Worm (Caenorhabditis elegans) whole organism, L3 larva: ENCODE measurements around the gene dmsr-3.
A peak's percentile ranks its signal among the peaks of the same experiment; 100 is the strongest.

ENCODE experiments used
- R02D3.7 ChIP-seq: fragments of 150-350 bp; optimal IDR thresholded peaks from 2 replicates; lab custom pipeline; 2014; ENCODE audit warnings: missing biosample characterization, missing genetic modification characterization
- aly-2 ChIP-seq: fragments of 150-350 bp; optimal IDR thresholded peaks from 2 replicates; lab custom pipeline; 2014; ENCODE audit warnings: missing biosample characterization, missing genetic modification characterization
- ama-1 ChIP-seq: fragments of 150-350 bp; optimal IDR thresholded peaks from 2 replicates; lab custom pipeline; 2018
- ceh-16 ChIP-seq: sonication (generic microtip); optimal IDR thresholded peaks from 2 replicates; lab custom pipeline; 2017; ENCODE audit warnings: missing biosample characterization, missing genetic modification characterization
- ceh-28 ChIP-seq: fragments of 150-350 bp; optimal IDR thresholded peaks from 2 replicates; lab custom pipeline; 2014; ENCODE audit warnings: missing biosample characterization, missing genetic modification reagents, missing genetic modification characterization
- ceh-82 ChIP-seq: fragments of 150-350 bp; optimal IDR thresholded peaks from 2 replicates; lab custom pipeline; 2014; ENCODE audit warnings: missing biosample characterization, missing genetic modification characterization
- ceh-9 ChIP-seq: sonication (generic microtip); optimal IDR thresholded peaks from 2 replicates; lab custom pipeline; 2018; ENCODE audit warnings: missing biosample characterization, missing genetic modification characterization
- daf-12 ChIP-seq: fragments of 150-350 bp; optimal IDR thresholded peaks from 2 replicates; lab custom pipeline; 2014; ENCODE audit warnings: missing biosample characterization, missing genetic modification reagents, missing genetic modification characterization
- egl-27 ChIP-seq: sonication (generic microtip); optimal IDR thresholded peaks from 4 replicates; lab custom pipeline; 2017; ENCODE audit warnings: missing biosample characterization, missing genetic modification reagents, missing genetic modification characterization
- egl-5 ChIP-seq: fragments of 150-350 bp; optimal IDR thresholded peaks from 2 replicates; lab custom pipeline; 2017; ENCODE audit warnings: missing biosample characterization, missing genetic modification reagents, missing genetic modification characterization, inconsistent platforms
- elt-1 ChIP-seq: fragments of 150-350 bp; optimal IDR thresholded peaks from 2 replicates; lab custom pipeline; 2014; ENCODE audit warnings: missing biosample characterization, missing genetic modification characterization
- elt-2 ChIP-seq: sonication (generic microtip); optimal IDR thresholded peaks from 2 replicates; lab custom pipeline; 2016; ENCODE audit warnings: missing genetic modification reagents, mild to moderate bottlenecking, missing genetic modification characterization, missing compliant biosample characterization
- elt-3 ChIP-seq, 3 experiments: fragments of 150-350 bp in 1 of 3; sonication (generic microtip) in 2 of 3; optimal IDR thresholded peaks; 2 replicates in 2 of 3; 4 replicates in 1 of 3; lab custom pipeline; 2014 to 2017; ENCODE audit warnings: missing biosample characterization in 3 of 3, missing genetic modification characterization in 3 of 3
- eor-1 ChIP-seq, 2 experiments: fragments of 150-350 bp; optimal IDR thresholded peaks; 2 replicates each; lab custom pipeline; 2014 to 2018; ENCODE audit warnings: missing biosample characterization in 2 of 2, missing genetic modification characterization in 2 of 2
- fkh-2 ChIP-seq: fragments of 150-350 bp; optimal IDR thresholded peaks from 2 replicates; lab custom pipeline; 2014; ENCODE audit warnings: missing biosample characterization, missing genetic modification reagents, missing genetic modification characterization
- fos-1 ChIP-seq: fragments of 150-350 bp; optimal IDR thresholded peaks from 2 replicates; lab custom pipeline; 2014; ENCODE audit warnings: missing biosample characterization, missing genetic modification characterization
- hmg-11 ChIP-seq: sonication (generic microtip); optimal IDR thresholded peaks from 2 replicates; lab custom pipeline; 2016; ENCODE audit warnings: missing genetic modification characterization, missing compliant biosample characterization
- jun-1 ChIP-seq: fragments of 150-350 bp; optimal IDR thresholded peaks from 2 replicates; lab custom pipeline; 2014; ENCODE audit warnings: missing biosample characterization, missing genetic modification reagents, missing genetic modification characterization
- lin-15B ChIP-seq: fragments of 150-350 bp; optimal IDR thresholded peaks from 2 replicates; lab custom pipeline; 2014; ENCODE audit warnings: missing biosample characterization, missing genetic modification characterization
- lin-39 ChIP-seq: fragments of 150-350 bp; optimal IDR thresholded peaks from 2 replicates; lab custom pipeline; 2018; ENCODE audit warnings: missing biosample characterization, missing genetic modification reagents, missing genetic modification characterization
- lsy-12 ChIP-seq: sonication (generic microtip); optimal IDR thresholded peaks from 2 replicates; lab custom pipeline; 2016; ENCODE audit warnings: mild to moderate bottlenecking, missing genetic modification characterization, missing compliant biosample characterization
- mdl-1 ChIP-seq: fragments of 150-350 bp; optimal IDR thresholded peaks from 2 replicates; lab custom pipeline; 2014; ENCODE audit warnings: missing biosample characterization, missing genetic modification characterization
- mml-1 ChIP-seq: fragments of 150-350 bp; sonication (generic microtip); optimal IDR thresholded peaks from 3 replicates; lab custom pipeline; 2014; ENCODE audit warnings: missing biosample characterization, missing genetic modification characterization
- nfya-1 ChIP-seq: sonication (generic microtip); optimal IDR thresholded peaks from 2 replicates; lab custom pipeline; 2017; ENCODE audit warnings: missing genetic modification characterization, mild to moderate bottlenecking, missing compliant biosample characterization, antibody characterized with exemption, moderate library complexity; ENCODE audit not compliant: insufficient read depth
- nhr-12 ChIP-seq: fragments of 150-350 bp; optimal IDR thresholded peaks from 2 replicates; lab custom pipeline; 2014; ENCODE audit warnings: missing biosample characterization, missing genetic modification characterization
- nhr-23 ChIP-seq: fragments of 150-350 bp; optimal IDR thresholded peaks from 2 replicates; lab custom pipeline; 2014; ENCODE audit warnings: missing biosample characterization, missing genetic modification reagents, missing genetic modification characterization
- nhr-237 ChIP-seq: fragments of 150-350 bp; optimal IDR thresholded peaks from 2 replicates; lab custom pipeline; 2014; ENCODE audit warnings: missing biosample characterization, missing genetic modification characterization
- nhr-43 ChIP-seq: sonication (generic microtip); optimal IDR thresholded peaks from 2 replicates; lab custom pipeline; 2016; ENCODE audit warnings: mild to moderate bottlenecking, missing genetic modification characterization, missing compliant biosample characterization; ENCODE audit not compliant: poor library complexity, severe bottlenecking
- nhr-67 ChIP-seq: fragments of 150-350 bp; optimal IDR thresholded peaks from 2 replicates; lab custom pipeline; 2014; ENCODE audit warnings: missing biosample characterization, missing genetic modification characterization
- nhr-76 ChIP-seq: fragments of 150-350 bp; sonication (generic microtip); optimal IDR thresholded peaks from 5 replicates; lab custom pipeline; 2014; ENCODE audit warnings: missing biosample characterization, missing genetic modification characterization
- nhr-77 ChIP-seq: fragments of 150-350 bp; optimal IDR thresholded peaks from 2 replicates; lab custom pipeline; 2014; ENCODE audit warnings: missing biosample characterization, missing genetic modification characterization
- pha-4 ChIP-seq: fragments of 150-350 bp; optimal IDR thresholded peaks from 2 replicates; lab custom pipeline; 2014; ENCODE audit warnings: missing biosample characterization, missing genetic modification reagents, missing genetic modification characterization
- pqm-1 ChIP-seq: fragments of 150-350 bp; optimal IDR thresholded peaks from 2 replicates; lab custom pipeline; 2017; ENCODE audit warnings: missing biosample characterization, missing genetic modification characterization, inconsistent platforms
- skn-1 ChIP-seq: fragments of 150-350 bp; optimal IDR thresholded peaks from 2 replicates; lab custom pipeline; 2014; ENCODE audit warnings: missing biosample characterization, missing genetic modification characterization
- snpc-4 ChIP-seq: fragments of 150-350 bp; optimal IDR thresholded peaks from 2 replicates; lab custom pipeline; 2014; ENCODE audit warnings: missing biosample characterization, missing genetic modification characterization
- tbx-2 ChIP-seq: sonication (generic microtip); optimal IDR thresholded peaks from 2 replicates; lab custom pipeline; 2016; ENCODE audit warnings: mild to moderate bottlenecking, missing genetic modification characterization, missing compliant biosample characterization
- unc-39 ChIP-seq: sonication (generic microtip); optimal IDR thresholded peaks from 4 replicates; lab custom pipeline; 2017; ENCODE audit warnings: missing biosample characterization, missing genetic modification characterization
- unc-62 ChIP-seq: fragments of 150-350 bp; sonication (generic microtip); optimal IDR thresholded peaks from 4 replicates; lab custom pipeline; 2014; ENCODE audit warnings: missing biosample characterization, missing genetic modification reagents, missing genetic modification characterization
- zag-1 ChIP-seq: fragments of 150-350 bp; optimal IDR thresholded peaks from 2 replicates; lab custom pipeline; 2014; ENCODE audit warnings: missing biosample characterization, missing genetic modification characterization
- ztf-11 ChIP-seq: fragments of 150-350 bp; optimal IDR thresholded peaks from 2 replicates; lab custom pipeline; 2014; ENCODE audit warnings: missing biosample characterization, missing genetic modification characterization

Gene dmsr-3

ce11 chrII:13299166-13299805 lies 56.7 kb downstream of the dmsr-3 start:
- peak; percentile 97 for TF ChIP-seq elt-2 (tag; lab: Kevin White, UChicago)
- TF ChIP-seq nhr-12 (tag; lab: Kevin White, UChicago): no peak
- no peak for TF ChIP-seq elt-3 (tag; optimal IDR thresholded peaks at IDR 0.05; lab: Kevin White, UChicago)
- TF ChIP-seq pqm-1 (tag; lab: Kevin White, UChicago): peak; percentile 91
- no peak for TF ChIP-seq lin-15B (tag; lab: Kevin White, UChicago)
- peak; percentile 59 for TF ChIP-seq pha-4
- TF ChIP-seq mml-1 (tag; lab: Kevin White, UChicago): no peak
- TF ChIP-seq nfya-1 (tag; lab: Kevin White, UChicago): peak; percentile 2
- TF ChIP-seq jun-1 (tag; lab: Kevin White, UChicago): peak; percentile 25

ce11 chrII:13298534-13298933 lies 57.5 kb downstream of the dmsr-3 start:
- TF ChIP-seq elt-2 (tag; lab: Kevin White, UChicago) (peak; percentile 99), mdl-1 (tag; lab: Kevin White, UChicago) (no peak), zag-1 (tag; lab: Kevin White, UChicago) (no peak), unc-39 (tag; lab: Kevin White, UChicago) (no peak), skn-1 (peak; percentile 62), tbx-2 (no peak), nhr-77 (tag; lab: Kevin White, UChicago) (no peak), nhr-43 (tag; lab: Kevin White, UChicago) (no peak), nhr-67 (tag; lab: Kevin White, UChicago) (no peak), eor-1 (tag; optimal IDR thresholded peaks at IDR 0.05; lab: Kevin White, UChicago) (no peak), lsy-12 (no peak), snpc-4 (peak; percentile 15), nhr-76 (no peak), daf-12 (tag; lab: Kevin White, UChicago) (no peak), pha-4 (peak; percentile 38), lin-39 (no peak), ama-1 (lab: Kevin White, UChicago) (peak; percentile 54), jun-1 (tag; lab: Kevin White, UChicago) (peak; percentile 7), lin-15B (tag; lab: Kevin White, UChicago) (no peak), R02D3.7 (peak; percentile 7), elt-1 (no peak), pqm-1 (tag; lab: Kevin White, UChicago) (peak; percentile 98), aly-2 (tag; lab: Kevin White, UChicago) (no peak), nhr-23 (tag; lab: Kevin White, UChicago) (no peak)

- TF ChIP-seq nhr-23 (tag; lab: Kevin White, UChicago) (no peak), pqm-1 (tag; lab: Kevin White, UChicago) (no peak), ceh-28 (tag; lab: Kevin White, UChicago) (no peak), fos-1 (no peak), mdl-1 (tag; lab: Kevin White, UChicago) (no peak), elt-1 (no peak), egl-27 (tag; lab: Kevin White, UChicago) (no peak), ceh-16 (no peak), nhr-12 (tag; lab: Kevin White, UChicago) (no peak), ceh-82 (tag; lab: Kevin White, UChicago) (no peak), nhr-77 (tag; lab: Kevin White, UChicago) (no peak), fkh-2 (tag; lab: Kevin White, UChicago) (no peak)
- TF ChIP-seq, all 47 proteins: peak for 0
Observed at ce11 chrII:13297935-13298334, 58.1 kb downstream of the dmsr-3 start.

- TF ChIP-seq unc-62: no peak
- TF ChIP-seq lin-15B (tag; lab: Kevin White, UChicago): no peak
- no peak for TF ChIP-seq nhr-77 (tag; lab: Kevin White, UChicago)
- no peak for TF ChIP-seq nhr-23 (tag; lab: Kevin White, UChicago)
- no peak for TF ChIP-seq ztf-11 (tag; lab: Kevin White, UChicago)
- TF ChIP-seq nhr-12 (tag; lab: Kevin White, UChicago): no peak
- TF ChIP-seq ceh-9 (tag; lab: Kevin White, UChicago): no peak
- no peak for TF ChIP-seq lsy-12
- TF ChIP-seq unc-39 (tag; lab: Kevin White, UChicago): no peak
- no peak for TF ChIP-seq egl-5 (tag; lab: Kevin White, UChicago)
- TF ChIP-seq jun-1 (tag; lab: Kevin White, UChicago): no peak
- TF ChIP-seq nfya-1 (tag; lab: Kevin White, UChicago): no peak
- TF ChIP-seq mdl-1 (tag; lab: Kevin White, UChicago): no peak
- no peak for TF ChIP-seq hmg-11 (tag; lab: Kevin White, UChicago)
- no peak for TF ChIP-seq nhr-237 (tag; lab: Kevin White, UChicago)
- no peak for TF ChIP-seq daf-12 (tag; lab: Kevin White, UChicago)
- no peak for TF ChIP-seq nhr-67 (tag; lab: Kevin White, UChicago)
Observed at ce11 chrII:13297283-13297682, 58.7 kb downstream of the dmsr-3 start.
